Fruit fly (Drosophila melanogaster): ENCODE data around the gene Rab18.
A peak's percentile ranks its signal among the peaks of the same experiment; 100 is the strongest.

Gene Rab18

dm6 chrX:5649387-5649786 is 22.2 kb downstream of the Rab18 start:
- TF ChIP-seq CG12768 (GFP tag; optimal IDR thresholded peaks at IDR 0.05), result no peak
- no peak for TF ChIP-seq CG11617 (GFP tag; optimal IDR thresholded peaks at IDR 0.05)
- no peak for TF ChIP-seq Clk (GFP tag; optimal IDR thresholded peaks at IDR 0.05)
- no peak for TF ChIP-seq kay (GFP tag; ENCODE audit: borderline replicate concordance)
- no peak for TF ChIP-seq cic (GFP tag; optimal IDR thresholded peaks at IDR 0.05)
- TF ChIP-seq tj (GFP tag; optimal IDR thresholded peaks at IDR 0.05), result no peak
- TF ChIP-seq CG7045 (GFP tag; optimal IDR thresholded peaks at IDR 0.05), result no peak
- TF ChIP-seq CG1620 (GFP tag; optimal IDR thresholded peaks at IDR 0.05), result no peak
- no peak for TF ChIP-seq toe (GFP tag; optimal IDR thresholded peaks at IDR 0.05)
- no peak for TF ChIP-seq CG14711 (tag; optimal IDR thresholded peaks at IDR 0.05)
- no peak for TF ChIP-seq ovo (GFP tag; optimal IDR thresholded peaks at IDR 0.05)

dm6 chrX:5648437-5648959 is 23.1 kb downstream of the Rab18 start, which contains the start of gene OtopLa:
TSS of gene OtopLa (minus strand) at chrX:5648487.
- TF ChIP-seq toe (GFP tag; optimal IDR thresholded peaks at IDR 0.05), result peak; percentile 23
- TF ChIP-seq CG7101 (tag; optimal IDR thresholded peaks at IDR 0.05), result peak; percentile 20
- no peak for TF ChIP-seq Crg-1 (GFP tag; optimal IDR thresholded peaks at IDR 0.05)
- TF ChIP-seq CG1620 (GFP tag; optimal IDR thresholded peaks at IDR 0.05), result no peak
- peak; percentile 45 for TF ChIP-seq CG5204 (GFP tag; optimal IDR thresholded peaks at IDR 0.05)
- TF ChIP-seq CG33017 (tag; optimal IDR thresholded peaks at IDR 0.05), result peak; percentile 51
- no peak for TF ChIP-seq Clk (GFP tag; optimal IDR thresholded peaks at IDR 0.05)
- TF ChIP-seq CG11617 (GFP tag; optimal IDR thresholded peaks at IDR 0.05), result peak; percentile 5
- TF ChIP-seq bab1 (GFP tag; optimal IDR thresholded peaks at IDR 0.05), result peak; percentile 15
- TF ChIP-seq tj (GFP tag; optimal IDR thresholded peaks at IDR 0.05), result no peak
- TF ChIP-seq ovo (GFP tag; optimal IDR thresholded peaks at IDR 0.05), result no peak
- TF ChIP-seq Hr96 (GFP tag; optimal IDR thresholded peaks at IDR 0.05), result no peak
- no peak for TF ChIP-seq pad (GFP tag; optimal IDR thresholded peaks at IDR 0.05)
- TF ChIP-seq cnc (optimal IDR thresholded peaks at IDR 0.05), result no peak
- TF ChIP-seq CG14711 (tag; optimal IDR thresholded peaks at IDR 0.05), result no peak
- TF ChIP-seq CG7045 (GFP tag; optimal IDR thresholded peaks at IDR 0.05), result peak; percentile 53
- no peak for TF ChIP-seq Mnt (GFP tag; optimal IDR thresholded peaks at IDR 0.05)
- TF ChIP-seq cic (GFP tag; optimal IDR thresholded peaks at IDR 0.05), result no peak
- TF ChIP-seq kay (GFP tag; ENCODE audit: borderline replicate concordance), result no peak
- TF ChIP-seq CG12768 (GFP tag; optimal IDR thresholded peaks at IDR 0.05), result peak; percentile 51

dm6 chrX:5646228-5646627 is 25.4 kb downstream of the Rab18 start:
- TF ChIP-seq CG33017 (tag; optimal IDR thresholded peaks at IDR 0.05) (no peak), toe (GFP tag; optimal IDR thresholded peaks at IDR 0.05) (no peak), CG1620 (GFP tag; optimal IDR thresholded peaks at IDR 0.05) (no peak), pad (GFP tag; optimal IDR thresholded peaks at IDR 0.05) (no peak), CG5204 (GFP tag; optimal IDR thresholded peaks at IDR 0.05) (no peak), bab1 (GFP tag; optimal IDR thresholded peaks at IDR 0.05) (no peak), Clk (GFP tag; optimal IDR thresholded peaks at IDR 0.05) (no peak), tj (GFP tag; optimal IDR thresholded peaks at IDR 0.05) (no peak), CG7101 (tag; optimal IDR thresholded peaks at IDR 0.05) (no peak), cnc (optimal IDR thresholded peaks at IDR 0.05) (no peak), ovo (GFP tag; optimal IDR thresholded peaks at IDR 0.05) (no peak), Mnt (GFP tag; optimal IDR thresholded peaks at IDR 0.05) (no peak), CG12768 (GFP tag; optimal IDR thresholded peaks at IDR 0.05) (no peak)

- TF ChIP-seq toe (GFP tag; optimal IDR thresholded peaks at IDR 0.05) (no peak), CG7101 (tag; optimal IDR thresholded peaks at IDR 0.05) (no peak), Mnt (GFP tag; optimal IDR thresholded peaks at IDR 0.05) (no peak), Crg-1 (GFP tag; optimal IDR thresholded peaks at IDR 0.05) (no peak), tj (GFP tag; optimal IDR thresholded peaks at IDR 0.05) (no peak), CG1620 (GFP tag; optimal IDR thresholded peaks at IDR 0.05) (no peak), kay (GFP tag; ENCODE audit: borderline replicate concordance) (no peak), CG14711 (tag; optimal IDR thresholded peaks at IDR 0.05) (no peak), cnc (optimal IDR thresholded peaks at IDR 0.05) (no peak), CG11617 (GFP tag; optimal IDR thresholded peaks at IDR 0.05) (no peak)
Measured at dm6 chrX:5639083-5639482, 32.5 kb downstream of the Rab18 start.

dm6 chrX:5638588-5638987 is 33.0 kb downstream of the Rab18 start:
- peak; percentile 30 for TF ChIP-seq CG7045 (GFP tag; optimal IDR thresholded peaks at IDR 0.05)
- TF ChIP-seq CG5204 (GFP tag; optimal IDR thresholded peaks at IDR 0.05), result peak; percentile 15
- peak; percentile 35 for TF ChIP-seq CG33017 (tag; optimal IDR thresholded peaks at IDR 0.05)
- TF ChIP-seq CG1620 (GFP tag; optimal IDR thresholded peaks at IDR 0.05), result no peak
- no peak for TF ChIP-seq kay (GFP tag; ENCODE audit: borderline replicate concordance)
- TF ChIP-seq Crg-1 (GFP tag; optimal IDR thresholded peaks at IDR 0.05), result no peak
- TF ChIP-seq Hr96 (GFP tag; optimal IDR thresholded peaks at IDR 0.05), result no peak
- TF ChIP-seq bab1 (GFP tag; optimal IDR thresholded peaks at IDR 0.05), result no peak
- TF ChIP-seq CG12768 (GFP tag; optimal IDR thresholded peaks at IDR 0.05), result peak; percentile 26
- peak; percentile 9 for TF ChIP-seq Clk (GFP tag; optimal IDR thresholded peaks at IDR 0.05)

dm6 chrX:5637543-5637942 is 34.1 kb downstream of the Rab18 start:
- TF ChIP-seq kay (GFP tag; ENCODE audit: borderline replicate concordance) (no peak), pad (GFP tag; optimal IDR thresholded peaks at IDR 0.05) (peak; percentile 92)

- TF ChIP-seq CG33017 (tag; optimal IDR thresholded peaks at IDR 0.05), result no peak
- peak; percentile 94 for TF ChIP-seq pad (GFP tag; optimal IDR thresholded peaks at IDR 0.05)
Measured at dm6 chrX:5636529-5637099, 35.0 kb downstream of the Rab18 start.

All from whole organism, adult.